Worm (Caenorhabditis elegans) whole organism, midembryonic: Measurements from ENCODE around the gene Y56A3A.6.

ENCODE experiments used
- T22C8.4 ChIP-seq: fragments of 200-800 bp; sonication (Bioruptor generic); IDR thresholded peaks from 2 replicates; pipeline ENCODE4 v1.3.6; 2022; ENCODE audit warnings: missing genetic modification characterization, missing compliant biosample characterization
- flt-1 ChIP-seq: fragments of 200-800 bp; sonication (Bioruptor generic); IDR thresholded peaks from 2 replicates; pipeline ENCODE4 v1.3.6; 2022; ENCODE audit warnings: missing genetic modification characterization, missing compliant biosample characterization
- med-1 ChIP-seq: sonication (generic microtip); optimal IDR thresholded peaks from 2 replicates; lab custom pipeline; 2017; ENCODE audit warnings: missing genetic modification characterization, mild to moderate bottlenecking, missing compliant biosample characterization, antibody characterized with exemption, missing genetic modification reagents; ENCODE audit not compliant: insufficient read depth
- tab-1 ChIP-seq: fragments of 200-800 bp; sonication (Bioruptor generic); IDR thresholded peaks from 2 replicates; pipeline ENCODE4 v1.3.6; 2022; ENCODE audit warnings: missing genetic modification characterization, missing compliant biosample characterization

ce11 chrIII:11847014-11847413 is 31.6 kb downstream of the Y56A3A.6 start:
- TF ChIP-seq flt-1 (GFP tag; lab: Robert Waterston, UW) (no peak), T22C8.4 (GFP tag; lab: Robert Waterston, UW) (peak; percentile 64), tab-1 (GFP tag; lab: Robert Waterston, UW) (no peak), med-1 (GFP tag; lab: Kevin White, UChicago) (no peak)
